Worm (Caenorhabditis elegans): ENCODE measurements around the gene Y38F2AR.12.

DNA sequence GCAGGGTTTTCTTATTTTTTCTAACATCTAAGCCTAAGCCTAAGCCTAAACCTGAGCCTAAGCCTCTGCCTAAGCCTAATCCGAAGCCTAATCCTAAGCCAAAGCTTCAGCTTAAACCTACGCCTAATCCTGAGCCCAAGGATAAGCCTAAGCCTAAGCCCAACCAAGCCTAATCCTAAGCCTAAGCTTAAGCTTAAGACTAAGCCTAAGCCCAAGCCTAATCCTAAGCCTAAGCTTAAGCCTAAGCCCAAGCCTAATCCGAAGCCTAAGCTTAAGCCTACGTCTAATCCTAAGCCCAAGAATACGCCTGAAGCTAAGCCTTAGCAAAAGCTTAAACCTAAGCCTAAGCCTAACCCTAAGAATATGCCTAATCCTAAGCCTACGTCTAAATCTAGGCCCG, 8.8 kb downstream of the Y38F2AR.12 start:
- TF ChIP-seq hlh-30 (tag; optimal IDR thresholded peaks at IDR 0.05; ENCODE audit: insufficient read depth) (no peak), madf-2 (tag; optimal IDR thresholded peaks at IDR 0.05) (no peak), zip-5 (tag; optimal IDR thresholded peaks at IDR 0.05) (no peak), sox-2 (GFP tag; IDR thresholded peaks at IDR 0.05) (no peak)
